Worm (Caenorhabditis elegans) whole organism, L1 larva: ENCODE results near the gene F26F4.9.
A peak's percentile ranks its signal among the peaks of the same experiment; 100 is the strongest.

Experiments used
- C04F5.9 ChIP-seq: sonication (generic microtip); optimal IDR thresholded peaks from 2 replicates; lab custom pipeline; 2016; ENCODE audit warnings: missing genetic modification characterization, missing compliant biosample characterization
- C16A3.4 ChIP-seq: fragments of 150-350 bp; optimal IDR thresholded peaks from 2 replicates; lab custom pipeline; 2014; ENCODE audit warnings: missing biosample characterization, missing genetic modification characterization
- C34B4.2 ChIP-seq: sonication (generic microtip); optimal IDR thresholded peaks from 2 replicates; lab custom pipeline; 2017; ENCODE audit warnings: mild to moderate bottlenecking, missing genetic modification characterization, missing compliant biosample characterization
- F16B12.6 ChIP-seq: fragments of 150-350 bp; optimal IDR thresholded peaks from 2 replicates; lab custom pipeline; 2014; ENCODE audit warnings: missing biosample characterization, missing genetic modification characterization
- Y116A8C.19 ChIP-seq: sonication (generic microtip); optimal IDR thresholded peaks from 2 replicates; lab custom pipeline; 2016; ENCODE audit warnings: missing compliant biosample characterization, missing genetic modification characterization, borderline replicate concordance
- aha-1 ChIP-seq: fragments of 150-350 bp; optimal IDR thresholded peaks from 2 replicates; lab custom pipeline; 2014; ENCODE audit warnings: missing biosample characterization, missing genetic modification characterization
- alr-1 ChIP-seq: fragments of 200-800 bp; sonication (Bioruptor generic); optimal IDR thresholded peaks from 2 replicates; lab custom pipeline; 2018; ENCODE audit warnings: borderline replicate concordance, mild to moderate bottlenecking, missing genetic modification characterization, missing compliant biosample characterization
- ama-1 ChIP-seq: fragments of 150-350 bp; optimal IDR thresholded peaks from 2 replicates; lab custom pipeline; 2014
- ceh-63 ChIP-seq: fragments of 200-800 bp; sonication (Bioruptor generic); optimal IDR thresholded peaks from 2 replicates; lab custom pipeline; 2018; ENCODE audit warnings: mild to moderate bottlenecking, missing genetic modification characterization, missing compliant biosample characterization
- ceh-88 ChIP-seq: fragments of 200-800 bp; sonication (Bioruptor generic); IDR thresholded peaks from 2 replicates; pipeline ENCODE4 v1.3.6; 2022; ENCODE audit warnings: missing genetic modification characterization, missing compliant biosample characterization
- ceh-90 ChIP-seq: sonication (generic microtip); optimal IDR thresholded peaks from 2 replicates; lab custom pipeline; 2016; ENCODE audit warnings: missing genetic modification characterization, missing compliant biosample characterization
- ces-1 ChIP-seq: fragments of 150-350 bp; optimal IDR thresholded peaks from 2 replicates; lab custom pipeline; 2014; ENCODE audit warnings: missing biosample characterization, missing genetic modification reagents, missing genetic modification characterization
- efl-1 ChIP-seq, 4 experiments: fragments of 150-350 bp; optimal IDR thresholded peaks in 3 of 4; peaks in 1 of 4; 1 replicate in 1 of 4; 2 replicates in 3 of 4; lab custom pipeline; 2014; ENCODE audit warnings: missing biosample characterization in 2 of 4, missing genetic modification characterization in 2 of 4, missing genetic modification reagents in 2 of 4
- egl-27 ChIP-seq, 2 experiments: fragments of 150-350 bp in 1 of 2; sonication (generic microtip); optimal IDR thresholded peaks; 3 replicates each; lab custom pipeline; 2017 to 2018; ENCODE audit warnings: missing biosample characterization in 2 of 2, missing genetic modification characterization in 2 of 2, missing genetic modification reagents in 2 of 2
- elt-3 ChIP-seq, 6 experiments: fragments of 150-350 bp in 1 of 6; sonication (generic microtip); optimal IDR thresholded peaks; 2 replicates each; lab custom pipeline; 2017 to 2018; ENCODE audit warnings: missing biosample characterization in 6 of 6, missing genetic modification characterization in 6 of 6, inconsistent platforms in 1 of 6
- ets-5 ChIP-seq: fragments of 200-800 bp; sonication (Bioruptor generic); IDR thresholded peaks from 2 replicates; pipeline ENCODE4 v1.3.6; 2022; ENCODE audit warnings: missing genetic modification characterization, missing compliant biosample characterization
- fkh-8 ChIP-seq: sonication (generic microtip); optimal IDR thresholded peaks from 2 replicates; lab custom pipeline; 2016; ENCODE audit warnings: mild to moderate bottlenecking, missing genetic modification characterization, missing compliant biosample characterization
- grh-1 ChIP-seq: fragments of 200-800 bp; sonication (Bioruptor generic); IDR thresholded peaks from 2 replicates; pipeline ENCODE4 v1.3.6; 2022; ENCODE audit warnings: missing genetic modification reagents, missing genetic modification characterization, missing compliant biosample characterization
- hlh-17 ChIP-seq: fragments of 200-800 bp; sonication (Bioruptor generic); optimal IDR thresholded peaks from 2 replicates; lab custom pipeline; 2018; ENCODE audit warnings: missing genetic modification characterization, mild to moderate bottlenecking, missing compliant biosample characterization, moderate library complexity, borderline replicate concordance
- hpl-2 ChIP-seq: fragments of 150-350 bp; optimal IDR thresholded peaks from 2 replicates; lab custom pipeline; 2014; ENCODE audit warnings: missing biosample characterization, missing genetic modification reagents, missing genetic modification characterization
- irx-1 ChIP-seq: sonication (generic microtip); optimal IDR thresholded peaks from 2 replicates; lab custom pipeline; 2016; ENCODE audit warnings: missing genetic modification characterization, missing compliant biosample characterization
- lin-14 ChIP-seq: fragments of 200-800 bp; sonication (Bioruptor generic); optimal IDR thresholded peaks from 2 replicates; lab custom pipeline; 2018; ENCODE audit warnings: mild to moderate bottlenecking, missing genetic modification characterization, moderate library complexity, missing compliant biosample characterization
- lin-35 ChIP-seq, 2 experiments: fragments of 150-350 bp; optimal IDR thresholded peaks; 2 replicates each; lab custom pipeline; 2014; ENCODE audit warnings: missing biosample characterization in 2 of 2, missing genetic modification characterization in 2 of 2, missing genetic modification reagents in 2 of 2
- lin-39 ChIP-seq: fragments of 150-350 bp; optimal IDR thresholded peaks from 2 replicates; lab custom pipeline; 2014; ENCODE audit warnings: missing biosample characterization, missing genetic modification reagents, missing genetic modification characterization
- lsy-2 ChIP-seq, 2 experiments: fragments of 150-350 bp; optimal IDR thresholded peaks; 2 replicates each; lab custom pipeline; 2014; ENCODE audit warnings: missing biosample characterization in 2 of 2, missing genetic modification characterization in 2 of 2
- mdl-1 ChIP-seq, 2 experiments: fragments of 150-350 bp; optimal IDR thresholded peaks; 2 replicates each; lab custom pipeline; 2014 to 2017; ENCODE audit warnings: missing biosample characterization in 2 of 2, missing genetic modification characterization in 2 of 2, inconsistent platforms in 1 of 2
- mef-2 ChIP-seq: fragments of 150-350 bp; optimal IDR thresholded peaks from 2 replicates; lab custom pipeline; 2014; ENCODE audit warnings: missing biosample characterization, missing genetic modification characterization
- mep-1 ChIP-seq: fragments of 150-350 bp; optimal IDR thresholded peaks from 2 replicates; lab custom pipeline; 2014; ENCODE audit warnings: missing biosample characterization, missing genetic modification characterization
- nhr-11 ChIP-seq: fragments of 150-350 bp; optimal IDR thresholded peaks from 2 replicates; lab custom pipeline; 2014; ENCODE audit warnings: missing biosample characterization, missing genetic modification characterization
- nhr-20 ChIP-seq: sonication (generic microtip); optimal IDR thresholded peaks from 2 replicates; lab custom pipeline; 2016; ENCODE audit warnings: mild to moderate bottlenecking, missing genetic modification characterization, missing compliant biosample characterization
- nhr-237 ChIP-seq: fragments of 150-350 bp; optimal IDR thresholded peaks from 2 replicates; lab custom pipeline; 2014; ENCODE audit warnings: missing biosample characterization, missing genetic modification characterization
- nhr-71 ChIP-seq: sonication (generic microtip); optimal IDR thresholded peaks from 2 replicates; lab custom pipeline; 2016; ENCODE audit warnings: mild to moderate bottlenecking, missing genetic modification characterization, moderate library complexity, missing compliant biosample characterization
- nhr-76 ChIP-seq: sonication (generic microtip); optimal IDR thresholded peaks from 2 replicates; lab custom pipeline; 2017; ENCODE audit warnings: missing biosample characterization, missing genetic modification characterization
- nhr-84 ChIP-seq: sonication (generic microtip); optimal IDR thresholded peaks from 2 replicates; lab custom pipeline; 2017; ENCODE audit warnings: missing biosample characterization, missing genetic modification characterization
- pag-3 ChIP-seq: sonication (generic microtip); optimal IDR thresholded peaks from 2 replicates; lab custom pipeline; 2017; ENCODE audit warnings: missing genetic modification characterization, mild to moderate bottlenecking, missing compliant biosample characterization, antibody characterized with exemption, borderline replicate concordance; ENCODE audit not compliant: insufficient read depth
- rnt-1 ChIP-seq: sonication (generic microtip); optimal IDR thresholded peaks from 2 replicates; lab custom pipeline; 2016; ENCODE audit warnings: mild to moderate bottlenecking, missing genetic modification characterization, moderate library complexity, missing compliant biosample characterization
- snpc-4 ChIP-seq: fragments of 150-350 bp; optimal IDR thresholded peaks from 2 replicates; lab custom pipeline; 2014; ENCODE audit warnings: missing biosample characterization, missing genetic modification characterization
- snu-23 ChIP-seq: sonication (generic microtip); optimal IDR thresholded peaks from 2 replicates; lab custom pipeline; 2016; ENCODE audit warnings: missing genetic modification characterization, missing compliant biosample characterization
- sox-4 ChIP-seq: sonication (generic microtip); optimal IDR thresholded peaks from 2 replicates; lab custom pipeline; 2016; ENCODE audit warnings: missing genetic modification characterization, missing compliant biosample characterization
- sptf-1 ChIP-seq: fragments of 150-350 bp; optimal IDR thresholded peaks from 2 replicates; lab custom pipeline; 2014; ENCODE audit warnings: missing biosample characterization, missing genetic modification characterization
- sup-37 ChIP-seq: fragments of 200-800 bp; sonication (Bioruptor generic); optimal IDR thresholded peaks from 2 replicates; lab custom pipeline; 2018; ENCODE audit warnings: mild to moderate bottlenecking, missing genetic modification characterization, missing compliant biosample characterization
- tbx-2 ChIP-seq: sonication (generic microtip); optimal IDR thresholded peaks from 2 replicates; lab custom pipeline; 2016; ENCODE audit warnings: missing genetic modification characterization, missing compliant biosample characterization
- tlp-1 ChIP-seq: fragments of 150-350 bp; optimal IDR thresholded peaks from 2 replicates; lab custom pipeline; 2014; ENCODE audit warnings: missing biosample characterization, missing genetic modification characterization
- unc-30 ChIP-seq: sonication (generic microtip); optimal IDR thresholded peaks from 2 replicates; lab custom pipeline; 2017; ENCODE audit warnings: missing biosample characterization, missing genetic modification characterization
- unc-62 ChIP-seq: fragments of 150-350 bp; optimal IDR thresholded peaks from 2 replicates; lab custom pipeline; 2014; ENCODE audit warnings: missing biosample characterization, missing genetic modification reagents, missing genetic modification characterization
- unc-86 ChIP-seq: sonication (generic microtip); optimal IDR thresholded peaks from 2 replicates; lab custom pipeline; 2016; ENCODE audit warnings: missing genetic modification characterization, missing compliant biosample characterization
- unc-98 ChIP-seq: fragments of 200-800 bp; sonication (Bioruptor generic); IDR thresholded peaks from 2 replicates; pipeline ENCODE4 v1.3.6; 2022; ENCODE audit warnings: missing genetic modification characterization, missing compliant biosample characterization
- vab-15 ChIP-seq: sonication (generic microtip); optimal IDR thresholded peaks from 2 replicates; lab custom pipeline; 2017; ENCODE audit warnings: missing genotype, mild to moderate bottlenecking, missing genetic modification characterization, missing compliant biosample characterization
- zag-1 ChIP-seq: fragments of 150-350 bp; optimal IDR thresholded peaks from 2 replicates; lab custom pipeline; 2014; ENCODE audit warnings: missing biosample characterization, missing genetic modification characterization
- zip-4 ChIP-seq: fragments of 200-800 bp; sonication (Bioruptor generic); optimal IDR thresholded peaks from 2 replicates; lab custom pipeline; 2018; ENCODE audit warnings: mild to moderate bottlenecking, missing genetic modification characterization, moderate library complexity, missing compliant biosample characterization
- ztf-11 ChIP-seq, 2 experiments: sonication (generic microtip); optimal IDR thresholded peaks; 2 replicates each; lab custom pipeline; 2016 to 2017; ENCODE audit warnings: missing genetic modification characterization in 2 of 2, missing biosample characterization in 1 of 2, missing compliant biosample characterization in 1 of 2
- ztf-4 ChIP-seq: fragments of 150-350 bp; optimal IDR thresholded peaks from 2 replicates; lab custom pipeline; 2014; ENCODE audit warnings: missing biosample characterization, missing genetic modification characterization

Gene F26F4.9

DNA sequence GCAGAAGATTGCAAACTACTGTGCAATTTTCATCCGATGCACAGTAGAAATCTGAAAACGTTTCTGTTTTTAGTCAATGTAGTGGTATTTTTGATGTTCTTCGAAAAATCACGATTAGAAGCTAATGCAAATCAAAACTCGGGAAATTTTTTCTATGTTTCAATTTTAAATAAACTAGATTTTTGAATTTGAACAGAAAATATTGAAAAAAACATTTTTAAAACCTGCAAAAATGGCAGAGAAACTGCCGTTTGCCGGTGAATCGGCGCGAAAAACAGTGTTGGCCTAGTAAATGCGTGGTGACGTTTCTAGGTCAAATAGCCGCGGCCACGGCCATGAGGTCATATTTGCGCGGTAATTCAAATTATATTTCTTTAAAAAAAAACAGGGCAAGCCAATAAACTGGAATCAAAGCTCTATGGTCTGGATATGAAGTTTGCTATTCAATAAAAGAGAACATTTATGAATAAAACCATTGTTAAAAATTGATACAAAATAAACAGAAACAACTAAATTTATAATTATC lies 17.9 kb upstream of the F26F4.9 start, which contains the start of gene set-2 (continued):
- TF ChIP-seq ztf-11 (tag; optimal IDR thresholded peaks at IDR 0.05; lab: Kevin White, UChicago) (peak in 1 of 2 experiments; percentile 88), lin-39 (no peak), F16B12.6 (tag; lab: Kevin White, UChicago) (peak; percentile 54), zip-4 (GFP tag; lab: Kevin White, UChicago) (no peak), vab-15 (tag; lab: Kevin White, UChicago) (no peak), Y116A8C.19 (tag; lab: Kevin White, UChicago) (peak; percentile 28), nhr-84 (tag; lab: Kevin White, UChicago) (no peak), ama-1 (lab: Kevin White, UChicago) (no peak), sptf-1 (tag; lab: Kevin White, UChicago) (no peak), zag-1 (tag; lab: Kevin White, UChicago) (no peak), snu-23 (GFP tag; lab: Kevin White, UChicago) (peak; percentile 74), ets-5 (GFP tag; lab: Robert Waterston, UW) (no peak), pag-3 (tag; lab: Kevin White, UChicago) (no peak), C34B4.2 (tag; lab: Kevin White, UChicago) (no peak), lin-35 (GFP tag; optimal IDR thresholded peaks at IDR 0.05; lab: Kevin White, UChicago) (peak; percentile 95 to 96), nhr-237 (no peak), elt-3 (tag; optimal IDR thresholded peaks at IDR 0.05; lab: Kevin White, UChicago) (no peak), efl-1 (optimal IDR thresholded peaks at IDR 0.05; lab: Kevin White, UChicago) (peak; percentile 93 to 95), efl-1 (GFP tag; optimal IDR thresholded peaks at IDR 0.05 in 1 of 2; lab: Kevin White, UChicago) (peak; percentile 93 to 99), aha-1 (tag; lab: Kevin White, UChicago) (no peak), lsy-2 (tag; optimal IDR thresholded peaks at IDR 0.05; lab: Kevin White, UChicago) (peak; percentile 62 to 76), nhr-11 (no peak), unc-86 (tag; lab: Kevin White, UChicago) (peak; percentile 25), unc-62 (no peak), ceh-88 (no peak), unc-98 (peak; percentile 81), tlp-1 (tag; lab: Kevin White, UChicago) (no peak), sox-4 (tag; lab: Kevin White, UChicago) (peak; percentile 70), nhr-76 (tag; lab: Kevin White, UChicago) (no peak), hlh-17 (no peak), mdl-1 (tag; optimal IDR thresholded peaks at IDR 0.05; lab: Kevin White, UChicago) (no peak), lin-14 (peak; percentile 63), alr-1 (tag; lab: Kevin White, UChicago) (no peak), egl-27 (tag; optimal IDR thresholded peaks at IDR 0.05; lab: Kevin White, UChicago) (no peak), ces-1 (GFP tag; lab: Kevin White, UChicago) (no peak), unc-30 (tag; lab: Kevin White, UChicago) (no peak), C16A3.4 (tag; lab: Kevin White, UChicago) (peak; percentile 22), grh-1 (GFP tag; lab: Robert Waterston, UW) (no peak), C04F5.9 (tag; lab: Kevin White, UChicago) (peak; percentile 47), snpc-4 (tag; lab: Kevin White, UChicago) (peak; percentile 38), ceh-63 (GFP tag; lab: Kevin White, UChicago) (no peak), rnt-1 (peak; percentile 97), mef-2 (tag; lab: Kevin White, UChicago) (no peak), tbx-2 (peak; percentile 85), mep-1 (peak; percentile 55), sup-37 (GFP tag; lab: Kevin White, UChicago) (no peak), hpl-2 (no peak), ztf-4 (tag; lab: Kevin White, UChicago) (no peak), nhr-20 (tag; lab: Kevin White, UChicago) (peak; percentile 65), irx-1 (tag; lab: Kevin White, UChicago) (peak; percentile 87), ceh-90 (tag; lab: Kevin White, UChicago) (peak; percentile 91), fkh-8 (tag; lab: Kevin White, UChicago) (peak; percentile 62), nhr-71 (peak; percentile 84)
